Worm (Caenorhabditis elegans) whole organism, L1 larva: ENCODE data around the gene ZK380.2.

ENCODE experiments used
- F16B12.6 ChIP-seq: fragments of 150-350 bp; optimal IDR thresholded peaks from 2 replicates; lab custom pipeline; 2014; ENCODE audit warnings: missing biosample characterization, missing genetic modification characterization
- Y116A8C.19 ChIP-seq: sonication (generic microtip); optimal IDR thresholded peaks from 2 replicates; lab custom pipeline; 2016; ENCODE audit warnings: missing compliant biosample characterization, missing genetic modification characterization, borderline replicate concordance
- aly-2 ChIP-seq: fragments of 150-350 bp; optimal IDR thresholded peaks from 2 replicates; lab custom pipeline; 2014; ENCODE audit warnings: missing biosample characterization, missing genetic modification characterization
- ceh-82 ChIP-seq, 3 experiments: fragments of 150-350 bp in 1 of 3; sonication (generic microtip) in 2 of 3; optimal IDR thresholded peaks; 2 replicates each; lab custom pipeline; 2014 to 2017; ENCODE audit warnings: missing biosample characterization in 3 of 3, missing genetic modification characterization in 3 of 3
- ceh-90 ChIP-seq: sonication (generic microtip); optimal IDR thresholded peaks from 2 replicates; lab custom pipeline; 2016; ENCODE audit warnings: missing genetic modification characterization, missing compliant biosample characterization
- ces-1 ChIP-seq: fragments of 150-350 bp; optimal IDR thresholded peaks from 2 replicates; lab custom pipeline; 2014; ENCODE audit warnings: missing biosample characterization, missing genetic modification reagents, missing genetic modification characterization
- dsc-1 ChIP-seq: sonication (generic microtip); optimal IDR thresholded peaks from 2 replicates; lab custom pipeline; 2016; ENCODE audit warnings: mild to moderate bottlenecking, missing genetic modification characterization, missing compliant biosample characterization
- efl-3 ChIP-seq: fragments of 200-800 bp; sonication (Bioruptor generic); optimal IDR thresholded peaks from 2 replicates; lab custom pipeline; 2018; ENCODE audit warnings: mild to moderate bottlenecking, missing genetic modification characterization, missing compliant biosample characterization
- elt-3 ChIP-seq, 6 experiments: fragments of 150-350 bp in 1 of 6; sonication (generic microtip); optimal IDR thresholded peaks; 2 replicates each; lab custom pipeline; 2017 to 2018; ENCODE audit warnings: missing biosample characterization in 6 of 6, missing genetic modification characterization in 6 of 6, inconsistent platforms in 1 of 6
- fkh-10 ChIP-seq: sonication (generic microtip); optimal IDR thresholded peaks from 2 replicates; lab custom pipeline; 2017; ENCODE audit warnings: missing biosample characterization, missing genetic modification reagents, missing genetic modification characterization
- fkh-8 ChIP-seq: sonication (generic microtip); optimal IDR thresholded peaks from 2 replicates; lab custom pipeline; 2016; ENCODE audit warnings: mild to moderate bottlenecking, missing genetic modification characterization, missing compliant biosample characterization
- grh-1 ChIP-seq: fragments of 200-800 bp; sonication (Bioruptor generic); IDR thresholded peaks from 2 replicates; pipeline ENCODE4 v1.3.6; 2022; ENCODE audit warnings: missing genetic modification reagents, missing genetic modification characterization, missing compliant biosample characterization
- irx-1 ChIP-seq: sonication (generic microtip); optimal IDR thresholded peaks from 2 replicates; lab custom pipeline; 2016; ENCODE audit warnings: missing genetic modification characterization, missing compliant biosample characterization
- jun-1 ChIP-seq: fragments of 150-350 bp; optimal IDR thresholded peaks from 2 replicates; lab custom pipeline; 2014; ENCODE audit warnings: missing biosample characterization, missing genetic modification reagents, missing genetic modification characterization
- lin-14 ChIP-seq: fragments of 200-800 bp; sonication (Bioruptor generic); optimal IDR thresholded peaks from 2 replicates; lab custom pipeline; 2018; ENCODE audit warnings: mild to moderate bottlenecking, missing genetic modification characterization, moderate library complexity, missing compliant biosample characterization
- lin-39 ChIP-seq: fragments of 150-350 bp; optimal IDR thresholded peaks from 2 replicates; lab custom pipeline; 2014; ENCODE audit warnings: missing biosample characterization, missing genetic modification reagents, missing genetic modification characterization
- lsy-2 ChIP-seq, 2 experiments: fragments of 150-350 bp; optimal IDR thresholded peaks; 2 replicates each; lab custom pipeline; 2014; ENCODE audit warnings: missing biosample characterization in 2 of 2, missing genetic modification characterization in 2 of 2
- mdl-1 ChIP-seq, 2 experiments: fragments of 150-350 bp; optimal IDR thresholded peaks; 2 replicates each; lab custom pipeline; 2014 to 2017; ENCODE audit warnings: missing biosample characterization in 2 of 2, missing genetic modification characterization in 2 of 2, inconsistent platforms in 1 of 2
- mef-2 ChIP-seq: fragments of 150-350 bp; optimal IDR thresholded peaks from 2 replicates; lab custom pipeline; 2014; ENCODE audit warnings: missing biosample characterization, missing genetic modification characterization
- mep-1 ChIP-seq: fragments of 150-350 bp; optimal IDR thresholded peaks from 2 replicates; lab custom pipeline; 2014; ENCODE audit warnings: missing biosample characterization, missing genetic modification characterization
- nhr-237 ChIP-seq: fragments of 150-350 bp; optimal IDR thresholded peaks from 2 replicates; lab custom pipeline; 2014; ENCODE audit warnings: missing biosample characterization, missing genetic modification characterization
- nhr-28 ChIP-seq: fragments of 150-350 bp; optimal IDR thresholded peaks from 2 replicates; lab custom pipeline; 2014; ENCODE audit warnings: missing biosample characterization, missing genetic modification characterization
- nhr-47 ChIP-seq: sonication (generic microtip); optimal IDR thresholded peaks from 2 replicates; lab custom pipeline; 2016; ENCODE audit warnings: mild to moderate bottlenecking, missing genetic modification characterization, moderate library complexity, missing compliant biosample characterization
- nhr-76 ChIP-seq: sonication (generic microtip); optimal IDR thresholded peaks from 2 replicates; lab custom pipeline; 2017; ENCODE audit warnings: missing biosample characterization, missing genetic modification characterization
- nhr-84 ChIP-seq: sonication (generic microtip); optimal IDR thresholded peaks from 2 replicates; lab custom pipeline; 2017; ENCODE audit warnings: missing biosample characterization, missing genetic modification characterization
- nhr-90 ChIP-seq: sonication (generic microtip); optimal IDR thresholded peaks from 2 replicates; lab custom pipeline; 2016; ENCODE audit warnings: mild to moderate bottlenecking, missing genetic modification characterization, missing compliant biosample characterization; ENCODE audit not compliant: poor library complexity
- pag-3 ChIP-seq: sonication (generic microtip); optimal IDR thresholded peaks from 2 replicates; lab custom pipeline; 2017; ENCODE audit warnings: missing genetic modification characterization, mild to moderate bottlenecking, missing compliant biosample characterization, antibody characterized with exemption, borderline replicate concordance; ENCODE audit not compliant: insufficient read depth
- pax-3 ChIP-seq: fragments of 200-800 bp; sonication (Bioruptor generic); optimal IDR thresholded peaks from 2 replicates; lab custom pipeline; 2018; ENCODE audit warnings: mild to moderate bottlenecking, missing genetic modification characterization, moderate library complexity, missing compliant biosample characterization
- pqm-1 ChIP-seq: sonication (generic microtip); optimal IDR thresholded peaks from 3 replicates; lab custom pipeline; 2017; ENCODE audit warnings: missing biosample characterization, missing genetic modification characterization
- skn-1 ChIP-seq: fragments of 150-350 bp; optimal IDR thresholded peaks from 2 replicates; lab custom pipeline; 2014; ENCODE audit warnings: missing biosample characterization, missing genetic modification characterization
- sox-4 ChIP-seq: sonication (generic microtip); optimal IDR thresholded peaks from 2 replicates; lab custom pipeline; 2016; ENCODE audit warnings: missing genetic modification characterization, missing compliant biosample characterization
- unc-86 ChIP-seq: sonication (generic microtip); optimal IDR thresholded peaks from 2 replicates; lab custom pipeline; 2016; ENCODE audit warnings: missing genetic modification characterization, missing compliant biosample characterization
- unc-98 ChIP-seq: fragments of 200-800 bp; sonication (Bioruptor generic); IDR thresholded peaks from 2 replicates; pipeline ENCODE4 v1.3.6; 2022; ENCODE audit warnings: missing genetic modification characterization, missing compliant biosample characterization
- xbp-1 ChIP-seq: sonication (generic microtip); optimal IDR thresholded peaks from 2 replicates; lab custom pipeline; 2016; ENCODE audit warnings: missing genetic modification characterization, missing compliant biosample characterization
- zag-1 ChIP-seq: fragments of 150-350 bp; optimal IDR thresholded peaks from 2 replicates; lab custom pipeline; 2014; ENCODE audit warnings: missing biosample characterization, missing genetic modification characterization
- ztf-11 ChIP-seq, 2 experiments: sonication (generic microtip); optimal IDR thresholded peaks; 2 replicates each; lab custom pipeline; 2016 to 2017; ENCODE audit warnings: missing genetic modification characterization in 2 of 2, missing biosample characterization in 1 of 2, missing compliant biosample characterization in 1 of 2

The ZK380.2 gene

ce11 chrX:1598061-1598690 is 33.1 kb upstream of the ZK380.2 start:
- TF ChIP-seq nhr-28 (tag; lab: Kevin White, UChicago) (no peak), lin-14 (GFP tag; lab: Kevin White, UChicago) (peak; percentile 43), unc-86 (tag; lab: Kevin White, UChicago) (peak; percentile 1)

- TF ChIP-seq lin-14 (GFP tag; lab: Kevin White, UChicago) (peak; percentile 52), xbp-1 (no peak), ztf-11 (tag; optimal IDR thresholded peaks at IDR 0.05; lab: Kevin White, UChicago) (no peak), jun-1 (tag; lab: Kevin White, UChicago) (no peak), nhr-237 (tag; lab: Kevin White, UChicago) (no peak), Y116A8C.19 (tag; lab: Kevin White, UChicago) (no peak), nhr-84 (no peak), elt-3 (tag; optimal IDR thresholded peaks at IDR 0.05; lab: Kevin White, UChicago) (no peak), unc-98 (GFP tag; lab: Robert Waterston, UW) (no peak), sox-4 (tag; lab: Kevin White, UChicago) (no peak), mep-1 (tag; lab: Kevin White, UChicago) (no peak), fkh-8 (tag; lab: Kevin White, UChicago) (peak; percentile 29), ces-1 (no peak), efl-3 (GFP tag; lab: Kevin White, UChicago) (no peak), aly-2 (tag; lab: Kevin White, UChicago) (no peak), lin-39 (no peak), nhr-76 (tag; lab: Kevin White, UChicago) (no peak), dsc-1 (tag; lab: Kevin White, UChicago) (peak; percentile 22), pqm-1 (tag; lab: Kevin White, UChicago) (no peak), nhr-90 (no peak), ceh-90 (no peak), lsy-2 (tag; optimal IDR thresholded peaks at IDR 0.05; lab: Kevin White, UChicago) (no peak), irx-1 (tag; lab: Kevin White, UChicago) (no peak), mef-2 (tag; lab: Kevin White, UChicago) (no peak), mdl-1 (tag; optimal IDR thresholded peaks at IDR 0.05; lab: Kevin White, UChicago) (no peak), skn-1 (no peak), F16B12.6 (tag; lab: Kevin White, UChicago) (no peak), pag-3 (tag; lab: Kevin White, UChicago) (no peak), ceh-82 (tag; optimal IDR thresholded peaks at IDR 0.05; lab: Kevin White, UChicago) (peak in 1 of 3 experiments; percentile 10), unc-86 (tag; lab: Kevin White, UChicago) (no peak), nhr-47 (peak; percentile 11), fkh-10 (peak; percentile 54)
Observed at ce11 chrX:1599294-1599693, 32.0 kb upstream of the ZK380.2 start.

ce11 chrX:1601563-1601962 is 29.7 kb upstream of the ZK380.2 start:
- TF ChIP-seq grh-1 (GFP tag; lab: Robert Waterston, UW): no peak
- peak; percentile 67 for TF ChIP-seq lin-14 (GFP tag; lab: Kevin White, UChicago)

ce11 chrX:1602548-1602947 is 28.7 kb upstream of the ZK380.2 start:
- TF ChIP-seq lin-14 (GFP tag; lab: Kevin White, UChicago) (no peak), zag-1 (tag; lab: Kevin White, UChicago) (no peak), pax-3 (tag; lab: Kevin White, UChicago) (no peak)
